Worm (Caenorhabditis elegans) whole organism, late embryonic: Measurements from ENCODE around the gene elc-1.

ENCODE experiments used
- C08G9.2 ChIP-seq: sonication (generic microtip); optimal IDR thresholded peaks from 2 replicates; lab custom pipeline; 2016; ENCODE audit warnings: mild to moderate bottlenecking, missing genetic modification characterization, moderate library complexity, missing compliant biosample characterization
- K02D7.2 ChIP-seq: sonication (generic microtip); optimal IDR thresholded peaks from 2 replicates; lab custom pipeline; 2017; ENCODE audit warnings: mild to moderate bottlenecking, missing genetic modification characterization, missing compliant biosample characterization
- ceh-24 ChIP-seq: sonication (generic microtip); optimal IDR thresholded peaks from 2 replicates; lab custom pipeline; 2016; ENCODE audit warnings: mild to moderate bottlenecking, missing genetic modification characterization, missing compliant biosample characterization
- elt-2 ChIP-seq: sonication (generic microtip); optimal IDR thresholded peaks from 2 replicates; lab custom pipeline; 2016; ENCODE audit warnings: missing genetic modification reagents, missing genetic modification characterization, missing compliant biosample characterization

DNA sequence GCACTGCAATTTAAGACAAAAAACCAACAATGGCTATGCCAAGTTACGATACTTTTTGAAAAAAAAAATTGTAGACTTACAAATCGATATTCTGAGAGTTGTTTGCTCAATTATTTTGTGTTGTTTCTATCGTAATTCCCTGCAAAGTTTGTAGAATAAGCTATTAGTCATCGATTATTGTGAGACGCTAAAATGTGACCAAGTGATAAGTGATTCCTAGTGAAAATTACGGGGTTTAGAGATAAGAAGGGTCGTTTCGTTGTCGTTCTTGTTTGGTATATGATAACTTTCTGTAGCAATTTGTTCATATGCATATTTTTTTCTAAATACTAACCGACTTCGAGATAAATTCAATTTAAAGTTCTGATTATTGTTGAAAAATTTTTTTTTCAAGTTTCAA lies 18.8 kb downstream of the elc-1 start:
- TF ChIP-seq ceh-24 (tag; lab: Kevin White, UChicago) (no peak), K02D7.2 (no peak), C08G9.2 (tag; lab: Kevin White, UChicago) (no peak), elt-2 (tag; lab: Kevin White, UChicago) (peak; percentile 63)
